Worm (Caenorhabditis elegans) whole organism, early embryonic: Measurements from ENCODE around the gene srj-7.

Source experiments
- B0310.2 ChIP-seq: sonication (generic microtip); optimal IDR thresholded peaks from 2 replicates; lab custom pipeline; 2016; ENCODE audit warnings: mild to moderate bottlenecking, missing genetic modification characterization, missing compliant biosample characterization
- F13C5.2 ChIP-seq: sonication (generic microtip); optimal IDR thresholded peaks from 2 replicates; lab custom pipeline; 2017; ENCODE audit warnings: mild to moderate bottlenecking, missing genetic modification characterization, inconsistent platforms, missing compliant biosample characterization
- aly-1 ChIP-seq: sonication (generic microtip); optimal IDR thresholded peaks from 2 replicates; lab custom pipeline; 2016; ENCODE audit warnings: missing genetic modification characterization, missing compliant biosample characterization
- ama-1 ChIP-seq: fragments of 150-350 bp; optimal IDR thresholded peaks from 2 replicates; lab custom pipeline; 2014
- ceh-13 ChIP-seq: fragments of 200-800 bp; sonication (Bioruptor generic); optimal IDR thresholded peaks from 2 replicates; lab custom pipeline; 2018; ENCODE audit warnings: mild to moderate bottlenecking, missing genetic modification characterization, missing compliant biosample characterization
- ceh-36 ChIP-seq: sonication (generic microtip); optimal IDR thresholded peaks from 2 replicates; lab custom pipeline; 2016; ENCODE audit warnings: missing genetic modification characterization, inconsistent platforms, missing compliant biosample characterization
- ets-7 ChIP-seq: sonication (generic microtip); optimal IDR thresholded peaks from 2 replicates; lab custom pipeline; 2016; ENCODE audit warnings: missing genotype, missing genetic modification characterization, missing compliant biosample characterization
- flt-1 ChIP-seq: fragments of 200-800 bp; sonication (Bioruptor generic); IDR thresholded peaks from 2 replicates; pipeline ENCODE4 v1.3.6; 2022; ENCODE audit warnings: missing genetic modification characterization, missing compliant biosample characterization
- hmbx-1 ChIP-seq: sonication (generic microtip); optimal IDR thresholded peaks from 2 replicates; lab custom pipeline; 2016; ENCODE audit warnings: mild to moderate bottlenecking, missing genetic modification characterization, missing compliant biosample characterization
- hmg-4 ChIP-seq: fragments of 200-800 bp; sonication (Bioruptor generic); optimal IDR thresholded peaks from 2 replicates; lab custom pipeline; 2018; ENCODE audit warnings: mild to moderate bottlenecking, missing genetic modification characterization, missing compliant biosample characterization
- hnd-1 ChIP-seq: sonication (generic microtip); optimal IDR thresholded peaks from 2 replicates; lab custom pipeline; 2016; ENCODE audit warnings: missing genetic modification characterization, missing compliant biosample characterization
- pes-1 ChIP-seq: fragments of 200-800 bp; sonication (Bioruptor generic); IDR thresholded peaks from 2 replicates; pipeline ENCODE4 v1.3.6; 2022; ENCODE audit warnings: missing genetic modification reagents, missing genetic modification characterization, missing compliant biosample characterization
- scrt-1 ChIP-seq: fragments of 200-800 bp; sonication (Bioruptor generic); IDR thresholded peaks from 2 replicates; pipeline ENCODE4 v1.3.6; 2022; ENCODE audit warnings: missing genetic modification characterization, missing compliant biosample characterization
- sea-1 ChIP-seq: fragments of 200-800 bp; sonication (Bioruptor generic); conservative IDR thresholded peaks from 2 replicates; pipeline ENCODE4 v1.3.6; 2022; ENCODE audit warnings: missing genetic modification characterization, missing compliant biosample characterization
- tbx-11 ChIP-seq: fragments of 200-800 bp; sonication (Bioruptor generic); IDR thresholded peaks from 2 replicates; pipeline ENCODE4 v1.3.6; 2022; ENCODE audit warnings: missing genetic modification characterization, missing compliant biosample characterization
- tbx-37 ChIP-seq: fragments of 200-800 bp; sonication (Bioruptor generic); conservative IDR thresholded peaks from 2 replicates; pipeline ENCODE4 v1.3.6; 2022; ENCODE audit warnings: missing genetic modification reagents, missing genetic modification characterization, missing compliant biosample characterization
- tra-4 ChIP-seq: sonication (generic microtip); optimal IDR thresholded peaks from 2 replicates; lab custom pipeline; 2017; ENCODE audit warnings: missing genetic modification characterization, missing compliant biosample characterization

The srj-7 gene

DNA sequence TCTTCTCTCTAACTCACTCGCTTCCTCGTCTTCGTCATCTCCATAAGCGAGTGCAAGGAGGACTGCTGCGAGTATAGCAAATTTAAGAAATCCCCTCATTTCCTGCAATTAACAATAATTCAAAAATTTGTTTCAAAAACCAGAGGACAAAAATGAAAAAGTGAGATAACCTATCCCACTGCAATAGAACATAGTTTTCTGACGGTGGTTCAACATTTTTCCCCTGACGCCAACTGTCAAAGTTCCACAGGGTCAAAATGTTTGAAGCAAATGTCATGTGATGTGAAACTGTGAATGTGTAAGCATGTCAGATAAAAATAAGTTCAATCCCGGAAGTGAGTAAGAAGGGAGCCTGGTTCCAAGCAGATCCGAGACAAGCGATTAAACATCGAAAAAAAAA, 24.6 kb downstream of the srj-7 start, which contains the start of gene T28A11.19:
TSS of gene T28A11.19 (minus strand) at position 108 of the 400 bp plus-strand sequence.
- TF ChIP-seq pes-1 (GFP tag; lab: Robert Waterston, UW) (no peak), tbx-37 (GFP tag; lab: Robert Waterston, UW) (no peak), hmg-4 (GFP tag; lab: Kevin White, UChicago) (no peak), hnd-1 (tag; lab: Kevin White, UChicago) (no peak), sea-1 (GFP tag; lab: Robert Waterston, UW) (no peak), B0310.2 (tag; lab: Kevin White, UChicago) (no peak), hmbx-1 (tag; lab: Kevin White, UChicago) (no peak), tbx-11 (GFP tag; lab: Robert Waterston, UW) (no peak), aly-1 (no peak), ceh-13 (GFP tag; lab: Kevin White, UChicago) (no peak), ets-7 (tag; lab: Kevin White, UChicago) (no peak), ama-1 (no peak), tra-4 (tag; lab: Kevin White, UChicago) (no peak)

- TF ChIP-seq hnd-1 (tag; lab: Kevin White, UChicago), result no peak
- TF ChIP-seq ceh-13 (GFP tag; lab: Kevin White, UChicago), result no peak
- TF ChIP-seq hmg-4 (GFP tag; lab: Kevin White, UChicago), result no peak
- TF ChIP-seq flt-1 (GFP tag; lab: Robert Waterston, UW), result no peak
- TF ChIP-seq B0310.2 (tag; lab: Kevin White, UChicago), result no peak
- TF ChIP-seq tra-4 (tag; lab: Kevin White, UChicago), result no peak
- no peak for TF ChIP-seq F13C5.2
- no peak for TF ChIP-seq ama-1
- TF ChIP-seq tbx-11 (GFP tag; lab: Robert Waterston, UW), result no peak
- TF ChIP-seq ceh-36 (tag; lab: Kevin White, UChicago), result no peak
- no peak for TF ChIP-seq hmbx-1 (tag; lab: Kevin White, UChicago)
- TF ChIP-seq aly-1, result no peak
- no peak for TF ChIP-seq ets-7 (tag; lab: Kevin White, UChicago)
- TF ChIP-seq pes-1 (GFP tag; lab: Robert Waterston, UW), result no peak
- TF ChIP-seq scrt-1 (GFP tag; lab: Robert Waterston, UW), result no peak
- TF ChIP-seq sea-1 (GFP tag; lab: Robert Waterston, UW), result no peak
- TF ChIP-seq tbx-37 (GFP tag; lab: Robert Waterston, UW), result no peak
Measured at ce11 chrV:3273156-3273555, 28.4 kb downstream of the srj-7 start, which contains the start of gene T28A11.20. Gene T28A11.20 (minus strand): TSS chrV:3273256.

DNA sequence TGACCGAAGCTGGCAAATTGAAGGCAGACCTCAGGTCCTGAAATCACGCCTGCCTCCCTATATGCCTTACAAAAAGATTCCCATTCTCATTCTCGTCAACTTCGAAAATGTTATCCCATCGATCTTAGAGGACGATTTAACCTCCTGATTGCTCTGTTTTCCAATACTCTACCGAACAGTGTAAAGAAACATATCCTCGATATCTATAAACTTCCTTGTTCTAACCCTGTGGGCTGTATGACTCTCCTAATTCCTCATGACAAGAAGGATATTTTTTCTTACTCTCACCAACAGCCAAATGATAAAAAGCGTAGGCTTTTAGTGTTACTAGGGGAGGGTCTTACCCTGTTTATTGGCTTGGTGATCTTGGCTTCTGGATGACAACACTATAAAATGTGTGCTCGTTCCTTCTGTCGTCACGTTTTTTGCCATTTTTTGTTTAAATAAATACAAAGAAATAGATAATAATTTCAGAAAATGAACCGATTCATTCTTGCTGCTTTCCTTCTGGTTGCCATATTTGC, 28.8 kb downstream of the srj-7 start, which contains the start of gene T28A11.4:
TSS of gene T28A11.4 (plus strand) at position 474 of the 524 bp plus-strand sequence.
- no peak for TF ChIP-seq tbx-37 (GFP tag; lab: Robert Waterston, UW)
- no peak for TF ChIP-seq sea-1 (GFP tag; lab: Robert Waterston, UW)
- no peak for TF ChIP-seq pes-1 (GFP tag; lab: Robert Waterston, UW)
- no peak for TF ChIP-seq hmbx-1 (tag; lab: Kevin White, UChicago)
- TF ChIP-seq aly-1, result no peak
- TF ChIP-seq ceh-36 (tag; lab: Kevin White, UChicago), result no peak
- TF ChIP-seq scrt-1 (GFP tag; lab: Robert Waterston, UW), result no peak
- TF ChIP-seq ets-7 (tag; lab: Kevin White, UChicago), result no peak
- TF ChIP-seq flt-1 (GFP tag; lab: Robert Waterston, UW), result no peak
- TF ChIP-seq F13C5.2, result no peak
- no peak for TF ChIP-seq B0310.2 (tag; lab: Kevin White, UChicago)
- TF ChIP-seq ceh-13 (GFP tag; lab: Kevin White, UChicago), result no peak
- TF ChIP-seq hmg-4 (GFP tag; lab: Kevin White, UChicago), result no peak
- TF ChIP-seq ama-1, result no peak
- TF ChIP-seq tra-4 (tag; lab: Kevin White, UChicago), result no peak
- no peak for TF ChIP-seq hnd-1 (tag; lab: Kevin White, UChicago)
- TF ChIP-seq tbx-11 (GFP tag; lab: Robert Waterston, UW), result no peak

ce11 chrV:3275033-3275432, 30.2 kb downstream of the srj-7 start, which contains the start of gene T28A11.3:
Gene T28A11.3 (plus strand): TSS chrV:3275333.
- TF ChIP-seq hmbx-1 (tag; lab: Kevin White, UChicago) (no peak), ets-7 (tag; lab: Kevin White, UChicago) (no peak), sea-1 (GFP tag; lab: Robert Waterston, UW) (no peak), B0310.2 (tag; lab: Kevin White, UChicago) (no peak), ceh-13 (GFP tag; lab: Kevin White, UChicago) (no peak), hnd-1 (tag; lab: Kevin White, UChicago) (no peak), tra-4 (tag; lab: Kevin White, UChicago) (no peak), pes-1 (GFP tag; lab: Robert Waterston, UW) (no peak), aly-1 (no peak), ceh-36 (tag; lab: Kevin White, UChicago) (no peak), tbx-37 (GFP tag; lab: Robert Waterston, UW) (no peak), ama-1 (no peak), scrt-1 (GFP tag; lab: Robert Waterston, UW) (no peak), tbx-11 (GFP tag; lab: Robert Waterston, UW) (no peak)

DNA sequence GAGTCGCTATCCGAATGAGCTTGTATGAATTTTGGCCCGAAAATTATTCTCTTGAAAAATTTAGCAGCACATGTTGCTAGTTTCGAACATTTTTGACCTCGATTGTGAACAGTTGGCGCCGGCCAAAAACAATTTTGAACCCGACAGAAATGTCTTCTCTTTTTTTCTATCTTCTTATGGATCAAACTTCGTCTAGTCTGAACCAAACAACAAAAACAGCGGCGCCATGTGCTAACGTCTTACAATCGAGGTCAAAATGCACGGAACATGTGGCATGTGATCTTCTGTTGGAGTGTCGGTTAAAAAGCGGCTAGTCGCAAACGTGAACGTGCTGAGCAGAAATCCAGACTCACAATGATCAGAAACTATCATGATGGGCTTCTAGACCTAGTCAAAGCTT, 31.4 kb downstream of the srj-7 start:
- TF ChIP-seq hmbx-1 (tag; lab: Kevin White, UChicago) (no peak), flt-1 (GFP tag; lab: Robert Waterston, UW) (no peak), ceh-13 (GFP tag; lab: Kevin White, UChicago) (no peak), ama-1 (no peak), hmg-4 (GFP tag; lab: Kevin White, UChicago) (no peak), sea-1 (GFP tag; lab: Robert Waterston, UW) (no peak), aly-1 (no peak), B0310.2 (tag; lab: Kevin White, UChicago) (no peak), tbx-37 (GFP tag; lab: Robert Waterston, UW) (no peak), ets-7 (tag; lab: Kevin White, UChicago) (no peak), hnd-1 (tag; lab: Kevin White, UChicago) (no peak), pes-1 (GFP tag; lab: Robert Waterston, UW) (no peak)

DNA sequence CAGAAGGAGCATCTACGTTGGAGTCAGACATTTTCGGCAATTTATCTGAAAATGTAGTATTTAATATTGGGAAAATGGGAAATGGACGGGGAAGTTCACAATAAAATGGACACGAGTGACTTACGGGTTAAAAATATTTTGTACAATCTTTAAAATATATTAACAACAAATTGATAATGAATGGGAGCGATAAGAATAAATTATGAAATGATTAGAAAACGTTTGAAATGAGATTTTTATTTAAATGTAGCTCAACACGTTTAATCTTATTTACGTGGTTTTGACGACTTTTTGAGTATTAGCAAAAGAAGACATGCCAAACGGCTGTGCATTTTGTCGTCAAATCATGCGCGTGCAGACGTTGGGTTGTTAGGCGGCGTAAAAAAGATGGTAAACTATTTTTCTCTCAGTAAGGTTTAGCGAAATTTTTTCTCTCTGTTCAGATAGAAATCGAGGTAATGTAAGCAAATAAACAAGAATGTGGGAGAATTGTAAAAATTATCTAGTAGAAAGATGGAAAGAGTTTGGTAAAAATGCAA, 33.4 kb downstream of the srj-7 start, which contains the start of gene fbxa-64:
TSS of gene fbxa-64 (minus strand) at position 51 of the 539 bp plus-strand sequence.
- TF ChIP-seq hnd-1 (tag; lab: Kevin White, UChicago), result no peak
